Fruit fly (Drosophila melanogaster) whole organism, wandering third instar larva: ENCODE data around the gene ccb.

Experiments used
- CG32264 ChIP-seq: fragments of 200-800 bp; sonication (Bioruptor generic); optimal IDR thresholded peaks from 2 replicates; lab custom pipeline; 2016; ENCODE audit warnings: missing biosample characterization, missing genetic modification characterization
- CrebA ChIP-seq: fragments of 200-800 bp; sonication (Bioruptor generic); optimal IDR thresholded peaks from 2 replicates; lab custom pipeline; 2016; ENCODE audit warnings: missing biosample characterization, mild to moderate bottlenecking, missing genetic modification characterization, borderline replicate concordance
- GATAd ChIP-seq: sonication (Bioruptor generic); optimal IDR thresholded peaks from 2 replicates; lab custom pipeline; 2016; ENCODE audit warnings: missing biosample characterization, missing genetic modification characterization
- HLH106 ChIP-seq: fragments of 200-800 bp; optimal IDR thresholded peaks from 3 replicates; lab custom pipeline; 2019; ENCODE audit warnings: missing biosample characterization, mild to moderate bottlenecking, missing genetic modification characterization, moderate library complexity
- Hnf4 ChIP-seq: fragments of 200-800 bp; sonication (Bioruptor generic); optimal IDR thresholded peaks from 2 replicates; lab custom pipeline; 2016; ENCODE audit warnings: missing biosample characterization, mild to moderate bottlenecking, missing genetic modification characterization
- Hr78 ChIP-seq: fragments of >200 bp; optimal IDR thresholded peaks from 2 replicates; lab custom pipeline; 2017; ENCODE audit warnings: missing biosample characterization, missing genetic modification characterization
- Hr83 ChIP-seq: fragments of 200-300 bp; sonication (Bioruptor generic); optimal IDR thresholded peaks from 2 replicates; lab custom pipeline; 2016; ENCODE audit warnings: missing biosample characterization, mild to moderate bottlenecking, missing genetic modification characterization, moderate library complexity; ENCODE audit not compliant: poor library complexity, severe bottlenecking
- Jra ChIP-seq: sonication (Bioruptor generic); optimal IDR thresholded peaks from 2 replicates; lab custom pipeline; 2016; ENCODE audit warnings: missing biosample characterization, missing genetic modification characterization
- Mio ChIP-seq: sonication (Bioruptor generic); optimal IDR thresholded peaks from 2 replicates; lab custom pipeline; 2016; ENCODE audit warnings: missing biosample characterization, missing genetic modification characterization
- OdsH ChIP-seq: fragments of 200-800 bp; sonication (Bioruptor generic); optimal IDR thresholded peaks from 2 replicates; lab custom pipeline; 2016; ENCODE audit warnings: missing biosample characterization, mild to moderate bottlenecking, missing genetic modification characterization
- Rel ChIP-seq, 2 experiments: fragments of 200-800 bp; sonication (Bioruptor generic) in 1 of 2; optimal IDR thresholded peaks; 2 replicates in 1 of 2; 3 replicates in 1 of 2; lab custom pipeline; 2016 to 2019; ENCODE audit warnings: mild to moderate bottlenecking in 2 of 2, missing biosample characterization in 2 of 2, missing genetic modification characterization in 2 of 2, moderate library complexity in 1 of 2
- Sp1 ChIP-seq: fragments of 200-800 bp; sonication (Bioruptor generic); optimal IDR thresholded peaks from 3 replicates; lab custom pipeline; 2019; ENCODE audit warnings: missing biosample characterization, mild to moderate bottlenecking, missing genetic modification characterization, moderate library complexity
- br ChIP-seq: fragments of 200-800 bp; sonication (Bioruptor generic); optimal IDR thresholded peaks from 2 replicates; lab custom pipeline; 2016; ENCODE audit warnings: missing biosample characterization, missing genetic modification characterization
- foxo ChIP-seq, 2 experiments: fragments of 200-800 bp; sonication (Bioruptor generic); optimal IDR thresholded peaks; 2 replicates in 1 of 2; 3 replicates in 1 of 2; lab custom pipeline; 2016 to 2017; ENCODE audit warnings: missing biosample characterization in 2 of 2, missing genetic modification characterization in 2 of 2
- fru ChIP-seq: fragments of 200-800 bp; sonication (Bioruptor generic); optimal IDR thresholded peaks from 3 replicates; lab custom pipeline; 2016; ENCODE audit warnings: missing biosample characterization, mild to moderate bottlenecking, missing genetic modification characterization
- h ChIP-seq: fragments of 200-800 bp; sonication (Bioruptor generic); optimal IDR thresholded peaks from 3 replicates; lab custom pipeline; 2016; ENCODE audit warnings: missing biosample characterization, mild to moderate bottlenecking, missing genetic modification characterization
- jim ChIP-seq: fragments of 175-275, 200-325 bp; sonication (Bioruptor generic); optimal IDR thresholded peaks from 2 replicates; lab custom pipeline; 2016; ENCODE audit warnings: missing biosample characterization, mild to moderate bottlenecking, missing genetic modification characterization
- psq ChIP-seq: fragments of 200-800 bp; sonication (Bioruptor generic); optimal IDR thresholded peaks from 3 replicates; lab custom pipeline; 2017; ENCODE audit warnings: missing biosample characterization, mild to moderate bottlenecking, missing genetic modification characterization, moderate library complexity
- sage ChIP-seq: fragments of 200-800 bp; sonication (Bioruptor generic); optimal IDR thresholded peaks from 2 replicates; lab custom pipeline; 2016; ENCODE audit warnings: missing biosample characterization, mild to moderate bottlenecking, missing genetic modification characterization
- sv ChIP-seq: fragments of 200-800 bp; sonication (Bioruptor generic); optimal IDR thresholded peaks from 3 replicates; lab custom pipeline; 2016; ENCODE audit warnings: missing biosample characterization, missing genetic modification characterization
- tai ChIP-seq: sonication (Bioruptor generic); optimal IDR thresholded peaks from 2 replicates; lab custom pipeline; 2016; ENCODE audit warnings: missing biosample characterization, missing genetic modification characterization
- usp ChIP-seq: fragments of >200 bp; optimal IDR thresholded peaks from 2 replicates; lab custom pipeline; 2017; ENCODE audit warnings: missing biosample characterization, missing genetic modification characterization

Gene ccb

DNA sequence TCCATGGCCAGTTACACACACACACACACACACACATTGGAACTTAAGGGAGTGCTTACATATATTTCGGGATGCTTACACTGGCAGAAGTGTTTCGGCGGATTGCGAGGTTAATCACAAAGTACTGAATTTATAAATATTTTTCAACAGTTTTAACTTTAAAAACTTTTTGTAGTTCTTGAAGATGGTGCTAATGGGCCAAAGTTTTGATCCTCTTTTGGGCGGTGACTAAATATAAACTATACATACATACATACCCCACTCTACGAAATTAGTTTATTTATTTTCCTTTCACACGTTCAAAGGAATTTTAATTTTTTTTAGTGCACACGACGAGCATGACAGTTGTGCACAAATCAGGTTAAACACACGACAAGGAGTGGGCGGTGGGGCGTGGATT, 33.3 kb downstream of the ccb start:
- TF ChIP-seq Hr78 (GFP tag; lab: Kevin White, UChicago) (no peak), usp (GFP tag; lab: Kevin White, UChicago) (no peak), Sp1 (GFP tag; lab: Kevin White, UChicago) (no peak), jim (no peak), HLH106 (peak; percentile 16), Rel (GFP tag; optimal IDR thresholded peaks at IDR 0.05; lab: Kevin White, UChicago) (no peak), Rel (tag; optimal IDR thresholded peaks at IDR 0.05; lab: Kevin White, UChicago) (no peak), Mio (GFP tag; lab: Kevin White, UChicago) (no peak), foxo (GFP tag; optimal IDR thresholded peaks at IDR 0.05; lab: Kevin White, UChicago) (no peak), sage (GFP tag; lab: Kevin White, UChicago) (no peak), psq (GFP tag; lab: Kevin White, UChicago) (no peak), br (GFP tag; lab: Kevin White, UChicago) (no peak), h (GFP tag; lab: Kevin White, UChicago) (no peak), fru (GFP tag; lab: Kevin White, UChicago) (peak; percentile 22), Hr83 (no peak), Jra (GFP tag; lab: Kevin White, UChicago) (no peak), OdsH (GFP tag; lab: Kevin White, UChicago) (no peak), Hnf4 (GFP tag; lab: Kevin White, UChicago) (no peak), CrebA (no peak)

DNA sequence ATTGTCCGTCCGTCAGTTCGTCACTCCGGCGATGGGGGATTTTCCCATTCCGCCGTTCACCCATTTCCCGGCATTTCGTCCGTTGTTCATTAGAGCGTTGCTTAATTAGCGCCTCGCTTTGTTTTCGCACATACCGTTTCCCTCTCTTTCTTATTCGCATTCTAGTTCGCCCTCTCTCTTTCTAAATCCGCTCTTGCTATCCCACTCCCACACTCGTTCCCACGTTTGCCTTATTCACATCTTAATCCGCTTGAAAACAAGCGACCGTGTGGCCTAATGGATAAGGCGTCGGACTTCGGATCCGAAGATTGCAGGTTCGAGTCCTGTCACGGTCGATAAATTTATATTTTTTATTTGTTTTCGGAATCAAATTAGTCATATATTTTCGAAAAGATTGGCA, 38.8 kb downstream of the ccb start:
- TF ChIP-seq usp (GFP tag; lab: Kevin White, UChicago) (no peak), Rel (GFP tag; optimal IDR thresholded peaks at IDR 0.05; lab: Kevin White, UChicago) (no peak), Rel (tag; optimal IDR thresholded peaks at IDR 0.05; lab: Kevin White, UChicago) (peak; percentile 39), GATAd (no peak)

- TF ChIP-seq sv (GFP tag; lab: Kevin White, UChicago) (peak; percentile 1), tai (GFP tag; lab: Kevin White, UChicago) (peak; percentile 5), CG32264 (GFP tag; lab: Kevin White, UChicago) (no peak)
Observed at dm6 chrX:21241796-21242208, 48.7 kb downstream of the ccb start.
